Fruit fly (Drosophila melanogaster): Measurements from ENCODE around the gene CG34279.
A peak's percentile ranks its signal among the peaks of the same experiment; 100 is the strongest.

The CG34279 gene

DNA sequence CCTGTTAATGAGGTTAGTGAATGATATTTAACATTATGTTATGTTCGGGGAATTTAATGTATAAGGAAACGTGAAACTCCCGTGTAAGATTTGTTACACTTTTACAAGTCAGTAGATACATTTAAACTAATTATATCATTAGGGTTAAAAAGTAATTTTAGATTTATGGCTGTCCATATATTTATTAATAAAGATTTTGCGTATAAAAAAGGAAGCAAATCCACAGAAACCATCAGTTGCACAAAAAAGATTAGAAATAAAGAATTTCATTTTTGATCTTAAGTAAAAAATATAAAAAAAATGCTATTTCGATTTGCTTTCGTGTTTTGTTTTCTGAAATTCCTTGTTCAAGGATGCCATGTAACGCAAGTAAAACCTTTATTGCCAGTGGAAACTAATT is 17.2 kb upstream of the CG34279 start, which contains the start of gene CG42835:
CG42835 (plus strand) TSS at position 301 of the 400 bp plus-strand sequence.
- TF ChIP-seq CG1621 (tag; optimal IDR thresholded peaks at IDR 0.05) (no peak), Gug (GFP tag; IDR thresholded peaks at IDR 0.05) (no peak), Sox15 (GFP tag; optimal IDR thresholded peaks at IDR 0.05) (no peak), salr (GFP tag; optimal IDR thresholded peaks at IDR 0.05) (no peak), CG11902 (GFP tag; optimal IDR thresholded peaks at IDR 0.05) (no peak), dsx (GFP tag; optimal IDR thresholded peaks at IDR 0.05; ENCODE audit: poor library complexity, severe bottlenecking) (no peak), CG6276 (GFP tag; optimal IDR thresholded peaks at IDR 0.05) (no peak), Eip75B (GFP tag; optimal IDR thresholded peaks at IDR 0.05) (no peak), Ets96B (tag; optimal IDR thresholded peaks at IDR 0.05) (no peak), CG8632 (GFP tag; optimal IDR thresholded peaks at IDR 0.05) (no peak), dac (GFP tag; optimal IDR thresholded peaks at IDR 0.05) (no peak), CG11762 (GFP tag; optimal IDR thresholded peaks at IDR 0.05; ENCODE audit: insufficient read depth) (no peak), Sox14 (GFP tag; optimal IDR thresholded peaks at IDR 0.05) (no peak), Eip93F (GFP tag; optimal IDR thresholded peaks at IDR 0.05) (no peak), Lpt (GFP tag; optimal IDR thresholded peaks at IDR 0.05) (no peak), fkh (GFP tag; optimal IDR thresholded peaks at IDR 0.05) (no peak), CG3032 (tag; optimal IDR thresholded peaks at IDR 0.05) (no peak), Blimp-1 (GFP tag; optimal IDR thresholded peaks at IDR 0.05) (no peak), spab (GFP tag; optimal IDR thresholded peaks at IDR 0.05) (no peak), Met (GFP tag; optimal IDR thresholded peaks at IDR 0.05) (no peak)

dm6 chr3R:17418459-17418858 is 15.4 kb upstream of the CG34279 start, which contains the start of gene CG42834:
TSS of gene CG42834 (plus strand) at chr3R:17418759.
- TF ChIP-seq dsx (GFP tag; optimal IDR thresholded peaks at IDR 0.05; ENCODE audit: poor library complexity, severe bottlenecking) (no peak), CG6163 (GFP tag; IDR thresholded peaks at IDR 0.05) (no peak), achi (GFP tag; optimal IDR thresholded peaks at IDR 0.05) (no peak), CG1621 (tag; optimal IDR thresholded peaks at IDR 0.05) (no peak), fd85E (GFP tag; optimal IDR thresholded peaks at IDR 0.05) (no peak), CG10669 (GFP tag; optimal IDR thresholded peaks at IDR 0.05) (no peak), CG8119 (GFP tag; IDR thresholded peaks at IDR 0.05) (no peak), CG10631 (GFP tag; optimal IDR thresholded peaks at IDR 0.05) (no peak), vri (GFP tag; optimal IDR thresholded peaks at IDR 0.05) (no peak)

DNA sequence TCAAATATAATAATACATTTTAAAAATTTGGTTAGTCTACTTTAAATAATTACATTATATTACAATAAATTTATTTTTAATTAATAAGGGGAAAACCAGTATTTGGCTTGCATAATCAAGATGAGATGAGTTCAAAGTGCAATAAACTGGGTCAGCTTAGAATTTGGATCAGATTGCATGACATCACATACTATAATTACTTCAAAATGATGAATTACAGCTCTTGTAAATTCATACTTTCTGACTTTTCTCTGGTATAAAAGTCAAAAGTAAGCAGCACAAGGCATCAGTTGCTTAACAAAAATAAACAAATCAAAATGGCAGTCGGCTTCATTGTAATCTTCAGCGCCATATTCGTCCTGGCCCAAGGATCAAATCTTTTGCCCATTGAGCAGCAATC is 14.1 kb upstream of the CG34279 start, which contains the start of gene CG33333:
CG33333 (plus strand) TSS at position 301 of the 400 bp plus-strand sequence.
- TF ChIP-seq CG10669 (GFP tag; optimal IDR thresholded peaks at IDR 0.05) (no peak), CG32006 (GFP tag; optimal IDR thresholded peaks at IDR 0.05) (no peak), net (GFP tag; optimal IDR thresholded peaks at IDR 0.05) (no peak), salr (GFP tag; optimal IDR thresholded peaks at IDR 0.05) (no peak), CG7368 (GFP tag; optimal IDR thresholded peaks at IDR 0.05) (no peak), CG3032 (tag; optimal IDR thresholded peaks at IDR 0.05) (no peak)

DNA sequence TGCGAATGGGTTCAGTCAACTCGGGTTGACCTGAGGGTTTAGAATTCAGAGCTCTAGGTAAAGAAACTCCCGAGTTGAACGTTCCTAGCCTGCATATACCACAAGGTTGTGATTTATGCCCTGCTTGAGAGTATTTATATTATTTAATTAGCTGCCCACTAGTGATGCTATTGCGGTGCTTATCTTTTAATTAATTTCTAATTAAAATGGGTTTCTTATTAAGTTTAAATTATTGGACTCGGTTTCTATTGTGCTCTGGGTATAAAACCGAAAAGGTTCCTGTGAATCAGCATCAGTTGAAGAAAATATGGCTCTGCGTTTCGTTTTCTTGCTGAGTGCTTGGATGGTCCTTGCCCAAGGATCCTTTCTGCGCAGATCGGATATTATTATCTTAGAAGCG is 12.4 kb upstream of the CG34279 start, which contains the start of gene CG5866:
CG5866 (plus strand) TSS at position 301 of the 400 bp plus-strand sequence.
- TF ChIP-seq svp (GFP tag) (peak; percentile 18), lz (GFP tag; optimal IDR thresholded peaks at IDR 0.05) (no peak)

- TF ChIP-seq Eip78C (GFP tag): no peak
- no peak for TF ChIP-seq Met (GFP tag; optimal IDR thresholded peaks at IDR 0.05)
- TF ChIP-seq ss (GFP tag; optimal IDR thresholded peaks at IDR 0.05): no peak
- no peak for TF ChIP-seq fd85E (GFP tag; optimal IDR thresholded peaks at IDR 0.05)
- TF ChIP-seq CG11294 (GFP tag; IDR thresholded peaks at IDR 0.05): no peak
- no peak for TF ChIP-seq CG8319 (GFP tag; optimal IDR thresholded peaks at IDR 0.05)
- peak; percentile 6 for TF ChIP-seq svp (GFP tag)
Observed at dm6 chr3R:17413601-17414000, 10.5 kb upstream of the CG34279 start, which contains the start of gene CG42822. TSS of gene CG42822 (plus strand) at chr3R:17413901.
